Fruit fly (Drosophila melanogaster) S2 (cell line): Measurements from ENCODE around the gene CG3982.

Experiments used
- CG8478 ChIP-seq: fragments of >200 bp; optimal IDR thresholded peaks from 2 replicates; lab custom pipeline; 2018
- CTCF ChIP-seq, 2 experiments: fragments of >200 bp; optimal IDR thresholded peaks; 2 replicates each; lab custom pipeline; 2018

Gene CG3982

dm6 chr3L:9400697-9401353 is 16.4 kb downstream of the CG3982 start:
- TF ChIP-seq CG8478 (lab: Kevin White, UChicago) (no peak), CTCF (optimal IDR thresholded peaks at IDR 0.05; lab: Kevin White, UChicago) (no peak)

DNA sequence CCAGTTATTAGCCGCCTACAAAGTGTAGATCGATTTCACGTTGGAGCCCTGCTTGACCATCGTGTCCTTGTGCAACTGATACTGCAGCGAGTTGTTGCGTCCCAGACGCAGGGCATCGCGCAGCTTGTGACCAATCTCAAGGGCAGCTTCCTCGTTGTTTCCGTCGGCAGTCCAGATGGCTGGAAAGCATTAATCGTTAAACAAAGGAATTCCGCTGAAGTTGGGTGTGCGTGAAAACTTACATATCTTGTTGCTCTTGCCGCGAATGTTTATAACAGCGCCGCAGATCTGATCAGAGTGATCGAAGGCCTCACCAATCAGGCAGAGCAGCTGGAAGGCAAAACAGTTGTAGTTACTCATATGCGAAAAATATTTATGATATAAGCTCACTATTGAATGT is 17.3 kb downstream of the CG3982 start:
- no peak for TF ChIP-seq CTCF (optimal IDR thresholded peaks at IDR 0.05; lab: Kevin White, UChicago)
- no peak for TF ChIP-seq CG8478 (lab: Kevin White, UChicago)

dm6 chr3L:9399013-9399750 is 18.0 kb downstream of the CG3982 start, which contains the start of gene CG4080:
TSS of gene CG4080 (minus strand) at chr3L:9399227.
- TF ChIP-seq CTCF (optimal IDR thresholded peaks at IDR 0.05; lab: Kevin White, UChicago) (peak in 1 of 2 experiments; percentile 10), CG8478 (lab: Kevin White, UChicago) (no peak)

- TF ChIP-seq CTCF (optimal IDR thresholded peaks at IDR 0.05; lab: Kevin White, UChicago), result no peak
- no peak for TF ChIP-seq CG8478 (lab: Kevin White, UChicago)
Measured at dm6 chr3L:9398435-9398981, 18.7 kb downstream of the CG3982 start.

dm6 chr3L:9398028-9398427 is 19.2 kb downstream of the CG3982 start:
- TF ChIP-seq CG8478 (lab: Kevin White, UChicago) (no peak), CTCF (optimal IDR thresholded peaks at IDR 0.05; lab: Kevin White, UChicago) (no peak)

- no peak for TF ChIP-seq CG8478 (lab: Kevin White, UChicago)
- TF ChIP-seq CTCF (optimal IDR thresholded peaks at IDR 0.05; lab: Kevin White, UChicago), result no peak
Measured at dm6 chr3L:9397156-9397555, 20.0 kb downstream of the CG3982 start.

DNA sequence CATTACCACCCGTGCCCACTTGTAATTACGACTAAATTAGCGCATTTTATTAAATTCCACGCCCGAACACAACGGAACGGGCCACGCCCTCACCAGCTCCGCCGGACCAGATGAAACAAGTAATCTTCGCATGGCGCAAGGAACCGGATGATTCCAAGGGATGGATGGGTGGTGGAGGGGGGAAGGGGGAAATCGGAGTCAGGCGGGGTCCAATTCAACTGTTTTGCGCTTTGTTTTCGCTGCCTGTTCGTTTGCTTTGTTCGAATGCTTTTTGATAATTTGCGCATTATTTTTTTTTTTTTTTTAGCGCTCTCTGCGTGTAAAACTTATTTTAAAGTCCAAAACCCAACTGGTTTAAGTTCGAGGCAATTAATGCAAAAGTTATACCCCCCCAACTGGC is 20.5 kb downstream of the CG3982 start:
- TF ChIP-seq CG8478 (lab: Kevin White, UChicago), result no peak
- no peak for TF ChIP-seq CTCF (optimal IDR thresholded peaks at IDR 0.05; lab: Kevin White, UChicago)

dm6 chr3L:9396038-9396437 is 21.1 kb downstream of the CG3982 start:
- TF ChIP-seq CG8478 (lab: Kevin White, UChicago) (no peak), CTCF (optimal IDR thresholded peaks at IDR 0.05; lab: Kevin White, UChicago) (no peak)

- TF ChIP-seq CTCF (optimal IDR thresholded peaks at IDR 0.05; lab: Kevin White, UChicago) (no peak), CG8478 (lab: Kevin White, UChicago) (no peak)
Measured at dm6 chr3L:9391340-9391980, 25.7 kb downstream of the CG3982 start.

- TF ChIP-seq CTCF (optimal IDR thresholded peaks at IDR 0.05; lab: Kevin White, UChicago), result no peak
- no peak for TF ChIP-seq CG8478 (lab: Kevin White, UChicago)
Measured at dm6 chr3L:9384445-9385079, 32.6 kb downstream of the CG3982 start.

- no peak for TF ChIP-seq CG8478 (lab: Kevin White, UChicago)
- no peak for TF ChIP-seq CTCF (optimal IDR thresholded peaks at IDR 0.05; lab: Kevin White, UChicago)
Measured at dm6 chr3L:9383345-9384075, 33.7 kb downstream of the CG3982 start, which contains the start of gene Hsp27. TSS of gene Hsp27 (plus strand) at chr3L:9384063.

- TF ChIP-seq CG8478 (lab: Kevin White, UChicago) (no peak), CTCF (optimal IDR thresholded peaks at IDR 0.05; lab: Kevin White, UChicago) (no peak)
Measured at dm6 chr3L:9381602-9382001, 35.6 kb downstream of the CG3982 start, which contains the start of gene Hsp23. TSS of gene Hsp23 (plus strand) at chr3L:9381882.

dm6 chr3L:9380344-9380849 is 36.8 kb downstream of the CG3982 start:
- no peak for TF ChIP-seq CG8478 (lab: Kevin White, UChicago)
- TF ChIP-seq CTCF (optimal IDR thresholded peaks at IDR 0.05; lab: Kevin White, UChicago), result no peak
